Worm (Caenorhabditis elegans) whole organism, L4/young adult: ENCODE data around the gene fbxa-147.

Experiments
- W03F9.2 ChIP-seq: fragments of 150-350 bp; optimal IDR thresholded peaks from 2 replicates; lab custom pipeline; 2014; ENCODE audit warnings: missing biosample characterization, missing genetic modification characterization
- dao-5 ChIP-seq: sonication (generic microtip); optimal IDR thresholded peaks from 2 replicates; lab custom pipeline; 2016; ENCODE audit warnings: missing genotype, missing genetic modification characterization, moderate library complexity, missing compliant biosample characterization

- no peak for TF ChIP-seq W03F9.2
- TF ChIP-seq dao-5: no peak
Observed at ce11 chrV:14686231-14687105, 29.8 kb upstream of the fbxa-147 start.
